Worm (Caenorhabditis elegans) whole organism, L4 larva: ENCODE measurements around the gene csn-1.
"Not testable (repeated sequence)": the region's sequence is repeated elsewhere in the genome, so short reads cannot be mapped to it uniquely, and the experiment has no call there.

Experiments used
- F49E8.2 ChIP-seq: sonication (generic microtip); optimal IDR thresholded peaks from 2 replicates; lab custom pipeline; 2016; ENCODE audit warnings: missing compliant biosample characterization, mild to moderate bottlenecking, missing genetic modification characterization, borderline replicate concordance
- T20F7.1 ChIP-seq: fragments of 200-800 bp; sonication (Bioruptor generic); optimal IDR thresholded peaks from 2 replicates; lab custom pipeline; 2018; ENCODE audit warnings: mild to moderate bottlenecking, missing genetic modification characterization, missing compliant biosample characterization
- Y105C5A.15 ChIP-seq: fragments of 200-800 bp; sonication (Bioruptor generic); IDR thresholded peaks from 2 replicates; pipeline ENCODE4 v1.3.6; 2022; ENCODE audit warnings: missing genetic modification characterization, missing compliant biosample characterization
- ZK546.5 ChIP-seq, 2 experiments: sonication (generic microtip); optimal IDR thresholded peaks; 2 replicates each; lab custom pipeline; 2017; ENCODE audit warnings: missing biosample characterization in 2 of 2, missing genetic modification characterization in 2 of 2
- aha-1 ChIP-seq: fragments of 150-350 bp; peaks from one replicate; lab custom pipeline; 2014; ENCODE audit warnings: missing biosample characterization, missing genetic modification characterization
- ama-1 ChIP-seq: fragments of 150-350 bp; optimal IDR thresholded peaks from 2 replicates; lab custom pipeline; 2014; ENCODE audit warnings: inconsistent platforms, mixed read lengths
- arid-1 ChIP-seq: fragments of 200-800 bp; sonication (Bioruptor generic); conservative IDR thresholded peaks from 2 replicates; pipeline ENCODE4 v1.3.6; 2022; ENCODE audit warnings: missing genetic modification reagents, missing genetic modification characterization, missing compliant biosample characterization
- ceh-20 ChIP-seq: fragments of 200-800 bp; sonication (Bioruptor generic); IDR thresholded peaks from 2 replicates; pipeline ENCODE4 v1.3.6; 2022; ENCODE audit warnings: missing genetic modification reagents, missing genetic modification characterization, missing compliant biosample characterization
- daf-12 ChIP-seq: fragments of 150-350 bp; optimal IDR thresholded peaks from 2 replicates; lab custom pipeline; 2014; ENCODE audit warnings: missing biosample characterization, missing genetic modification reagents, missing genetic modification characterization
- daf-16 ChIP-seq, 3 experiments: sonication (generic microtip); optimal IDR thresholded peaks; 2 replicates each; lab custom pipeline; 2016 to 2017; ENCODE audit warnings: missing genetic modification characterization in 3 of 3, missing genetic modification reagents in 3 of 3, mild to moderate bottlenecking in 2 of 3, missing compliant biosample characterization in 2 of 3, missing biosample characterization in 1 of 3, moderate library complexity in 1 of 3
- daf-8 ChIP-seq: fragments of 200-800 bp; sonication (Bioruptor generic); IDR thresholded peaks from 2 replicates; pipeline ENCODE4 v1.3.6; 2022; ENCODE audit warnings: missing genetic modification characterization, missing compliant biosample characterization
- dmd-9 ChIP-seq: fragments of 200-800 bp; sonication (Bioruptor generic); IDR thresholded peaks from 2 replicates; pipeline ENCODE4 v1.3.6; 2022; ENCODE audit warnings: missing genetic modification reagents, missing genetic modification characterization, missing compliant biosample characterization
- dve-1 ChIP-seq: sonication (generic microtip); optimal IDR thresholded peaks from 2 replicates; lab custom pipeline; 2017; ENCODE audit warnings: antibody characterized with exemption, mild to moderate bottlenecking, missing genetic modification characterization, missing compliant biosample characterization; ENCODE audit not compliant: insufficient read depth
- egl-27 ChIP-seq: sonication (generic microtip); optimal IDR thresholded peaks from 3 replicates; lab custom pipeline; 2017; ENCODE audit warnings: missing biosample characterization, missing genetic modification reagents, missing genetic modification characterization
- gei-8 ChIP-seq: fragments of 200-800 bp; sonication (Bioruptor generic); optimal IDR thresholded peaks from 2 replicates; lab custom pipeline; 2018; ENCODE audit warnings: mild to moderate bottlenecking, missing genetic modification characterization, missing compliant biosample characterization
- hif-1 ChIP-seq, 2 experiments: sonication (generic microtip); optimal IDR thresholded peaks; 2 replicates each; lab custom pipeline; 2016 to 2017; ENCODE audit warnings: missing compliant biosample characterization in 2 of 2, missing genetic modification characterization in 2 of 2, missing genetic modification reagents in 2 of 2, missing genotype in 2 of 2, mild to moderate bottlenecking in 1 of 2
- lin-15B ChIP-seq: fragments of 150-350 bp; sonication (generic microtip); optimal IDR thresholded peaks from 3 replicates; lab custom pipeline; 2014; ENCODE audit warnings: missing biosample characterization, missing genetic modification characterization
- lin-38 ChIP-seq: fragments of 200-800 bp; sonication (Bioruptor generic); IDR thresholded peaks from 2 replicates; pipeline ENCODE4 v1.3.6; 2022; ENCODE audit warnings: missing genetic modification reagents, missing genetic modification characterization, missing compliant biosample characterization
- lin-39 ChIP-seq: fragments of 150-350 bp; optimal IDR thresholded peaks from 2 replicates; lab custom pipeline; 2014; ENCODE audit warnings: missing biosample characterization, missing genetic modification reagents, missing genetic modification characterization
- lir-3 ChIP-seq: sonication (generic microtip); optimal IDR thresholded peaks from 2 replicates; lab custom pipeline; 2016; ENCODE audit warnings: mild to moderate bottlenecking, missing genetic modification characterization, missing compliant biosample characterization
- lsy-2 ChIP-seq, 2 experiments: fragments of 150-350 bp in 1 of 2; sonication (generic microtip) in 1 of 2; optimal IDR thresholded peaks; 2 replicates each; lab custom pipeline; 2014 to 2017; ENCODE audit warnings: missing biosample characterization in 2 of 2, missing genetic modification characterization in 2 of 2
- madf-9 ChIP-seq: fragments of 200-800 bp; sonication (Bioruptor generic); conservative IDR thresholded peaks from 2 replicates; pipeline ENCODE4 v1.3.6; 2022; ENCODE audit warnings: missing genetic modification reagents, missing genetic modification characterization, missing compliant biosample characterization
- mep-1 ChIP-seq: fragments of 150-350 bp; sonication (generic microtip); optimal IDR thresholded peaks from 3 replicates; lab custom pipeline; 2014; ENCODE audit warnings: missing biosample characterization, missing genetic modification characterization
- mes-2 ChIP-seq: sonication (generic microtip); optimal IDR thresholded peaks from 2 replicates; lab custom pipeline; 2016; ENCODE audit warnings: missing genotype, mild to moderate bottlenecking, missing genetic modification characterization, missing compliant biosample characterization; ENCODE audit not compliant: poor library complexity, severe bottlenecking
- mxl-2 ChIP-seq: fragments of 200-800 bp; sonication (Bioruptor generic); conservative IDR thresholded peaks from 2 replicates; pipeline ENCODE4 v1.3.6; 2022; ENCODE audit warnings: missing genetic modification reagents, missing genetic modification characterization, missing compliant biosample characterization
- mxl-3 ChIP-seq: fragments of 200-800 bp; sonication (Bioruptor generic); optimal IDR thresholded peaks from 2 replicates; lab custom pipeline; 2018; ENCODE audit warnings: mild to moderate bottlenecking, missing genetic modification characterization, missing compliant biosample characterization
- nhr-102 ChIP-seq: sonication (generic microtip); optimal IDR thresholded peaks from 2 replicates; lab custom pipeline; 2016; ENCODE audit warnings: mild to moderate bottlenecking, missing genetic modification characterization, moderate library complexity, missing compliant biosample characterization
- nhr-111 ChIP-seq: fragments of 200-800 bp; sonication (Bioruptor generic); optimal IDR thresholded peaks from 2 replicates; lab custom pipeline; 2018; ENCODE audit warnings: mild to moderate bottlenecking, missing genetic modification characterization, missing compliant biosample characterization
- nhr-25 ChIP-seq: sonication (generic microtip); optimal IDR thresholded peaks from 2 replicates; lab custom pipeline; 2017; ENCODE audit warnings: missing genetic modification characterization, mild to moderate bottlenecking, missing compliant biosample characterization, antibody characterized with exemption, moderate library complexity, borderline replicate concordance; ENCODE audit not compliant: insufficient read depth
- nhr-41 ChIP-seq: fragments of 200-800 bp; sonication (Bioruptor generic); IDR thresholded peaks from 2 replicates; pipeline ENCODE4 v1.3.6; 2022; ENCODE audit warnings: missing genetic modification reagents, missing genetic modification characterization, missing compliant biosample characterization
- nhr-6 ChIP-seq: fragments of 150-350 bp; optimal IDR thresholded peaks from 2 replicates; lab custom pipeline; 2014; ENCODE audit warnings: missing biosample characterization, missing genetic modification characterization
- nhr-76 ChIP-seq: fragments of 150-350 bp; optimal IDR thresholded peaks from 2 replicates; lab custom pipeline; 2014; ENCODE audit warnings: missing biosample characterization, missing genetic modification characterization
- rbr-2 ChIP-seq: sonication (generic microtip); optimal IDR thresholded peaks from 2 replicates; lab custom pipeline; 2016; ENCODE audit warnings: missing genotype, missing genetic modification characterization, missing compliant biosample characterization
- saeg-2 ChIP-seq: fragments of 200-800 bp; sonication (Bioruptor generic); IDR thresholded peaks from 2 replicates; pipeline ENCODE4 v1.3.6; 2022; ENCODE audit warnings: missing genetic modification reagents, missing genetic modification characterization, missing compliant biosample characterization
- set-16 ChIP-seq: fragments of 200-800 bp; sonication (Bioruptor generic); IDR thresholded peaks from 2 replicates; pipeline ENCODE4 v1.3.6; 2022; ENCODE audit warnings: missing genetic modification reagents, missing genetic modification characterization, missing compliant biosample characterization
- skn-1 ChIP-seq: fragments of 150-350 bp; optimal IDR thresholded peaks from 2 replicates; lab custom pipeline; 2014; ENCODE audit warnings: missing biosample characterization, missing genetic modification characterization
- snpc-4 ChIP-seq: fragments of 150-350 bp; optimal IDR thresholded peaks from 2 replicates; lab custom pipeline; 2014; ENCODE audit warnings: missing biosample characterization, missing genetic modification characterization
- spr-1 ChIP-seq: sonication (generic microtip); optimal IDR thresholded peaks from 2 replicates; lab custom pipeline; 2016; ENCODE audit warnings: mild to moderate bottlenecking, missing genetic modification characterization, missing compliant biosample characterization
- spr-3 ChIP-seq: fragments of 200-800 bp; sonication (Bioruptor generic); optimal IDR thresholded peaks from 2 replicates; lab custom pipeline; 2018; ENCODE audit warnings: mild to moderate bottlenecking, missing genetic modification characterization, missing compliant biosample characterization
- tag-97 ChIP-seq: fragments of 200-800 bp; sonication (Bioruptor generic); IDR thresholded peaks from 2 replicates; pipeline ENCODE4 v1.3.6; 2022; ENCODE audit warnings: missing genetic modification characterization, missing compliant biosample characterization
- zag-1 ChIP-seq: fragments of 150-350 bp; optimal IDR thresholded peaks from 2 replicates; lab custom pipeline; 2014; ENCODE audit warnings: missing biosample characterization, missing genetic modification characterization
- zfp-3 ChIP-seq: fragments of 200-800 bp; sonication (Bioruptor generic); conservative IDR thresholded peaks from 2 replicates; pipeline ENCODE4 v1.3.6; 2022; ENCODE audit warnings: missing genetic modification reagents, missing genetic modification characterization, missing compliant biosample characterization
- zip-11 ChIP-seq: fragments of 200-800 bp; sonication (Bioruptor generic); IDR thresholded peaks from 2 replicates; pipeline ENCODE4 v1.3.6; 2022; ENCODE audit warnings: missing genetic modification characterization, missing compliant biosample characterization
- ztf-11 ChIP-seq: fragments of 150-350 bp; optimal IDR thresholded peaks from 2 replicates; lab custom pipeline; 2014; ENCODE audit warnings: missing biosample characterization, missing genetic modification characterization

The csn-1 gene

ce11 chrV:17871049-17871448 lies 598 bp upstream of the csn-1 start, which contains the start of gene phf-14 (continued):
- TF ChIP-seq zip-11 = no peak

- TF ChIP-seq mxl-3 (GFP tag; lab: Kevin White, UChicago); nhr-111; lin-39 (tag; lab: Kevin White, UChicago): not testable (repeated sequence)
These were observed 5.1 kb downstream of the csn-1 start, which contains the start of gene Y59A8A.8 for ce11 chrV:17865309-17865708. Y59A8A.8 (plus strand) TSS chrV:17865609.

- TF ChIP-seq rbr-2 (tag; lab: Kevin White, UChicago) (no peak), ZK546.5 (tag; optimal IDR thresholded peaks at IDR 0.05; lab: Kevin White, UChicago) (no peak), nhr-25 (tag; lab: Kevin White, UChicago) (no peak), F49E8.2 (tag; lab: Kevin White, UChicago) (peak; percentile 31)
These were observed 10.9 kb downstream of the csn-1 start for ce11 chrV:17859519-17859918.

- TF ChIP-seq daf-16 (GFP tag; optimal IDR thresholded peaks at IDR 0.05; lab: Kevin White, UChicago) (no peak), daf-16 (tag; optimal IDR thresholded peaks at IDR 0.05; lab: Kevin White, UChicago) (no peak), daf-12 (tag; lab: Kevin White, UChicago) (no peak), set-16 (GFP tag; lab: Robert Waterston, UW) (no peak), spr-1 (tag; lab: Kevin White, UChicago) (no peak), Y105C5A.15 (no peak), ama-1 (no peak), dmd-9 (GFP tag; lab: Robert Waterston, UW) (no peak), lir-3 (tag; lab: Kevin White, UChicago) (no peak), aha-1 (no peak), dve-1 (no peak), lsy-2 (tag; optimal IDR thresholded peaks at IDR 0.05; lab: Kevin White, UChicago) (no peak), nhr-102 (tag; lab: Kevin White, UChicago) (no peak), mes-2 (no peak), tag-97 (GFP tag; lab: Robert Waterston, UW) (no peak), saeg-2 (GFP tag; lab: Robert Waterston, UW) (no peak)
These were observed 11.4 kb downstream of the csn-1 start for ce11 chrV:17859065-17859464.

- no peak for TF ChIP-seq lin-15B (tag; lab: Kevin White, UChicago)
- TF ChIP-seq daf-8 (GFP tag; lab: Robert Waterston, UW) = no peak
- no peak for TF ChIP-seq mxl-2
- peak; percentile 65 for TF ChIP-seq ceh-20
- TF ChIP-seq nhr-6 (tag; lab: Kevin White, UChicago) = peak; percentile 22
- TF ChIP-seq hif-1 (tag; optimal IDR thresholded peaks at IDR 0.05; lab: Kevin White, UChicago) = peak; percentile 49 to 93
- TF ChIP-seq nhr-41 = no peak
- peak; percentile 82 for TF ChIP-seq lin-38
- no peak for TF ChIP-seq skn-1 (tag; lab: Kevin White, UChicago)
- peak; percentile 89 for TF ChIP-seq mep-1
- TF ChIP-seq zfp-3 (GFP tag; lab: Robert Waterston, UW) = no peak
- peak; percentile 20 for TF ChIP-seq snpc-4 (tag; lab: Kevin White, UChicago)
- peak; percentile 9 to 47 for TF ChIP-seq daf-16 (GFP tag; optimal IDR thresholded peaks at IDR 0.05; lab: Kevin White, UChicago)
- TF ChIP-seq daf-16 (tag; optimal IDR thresholded peaks at IDR 0.05; lab: Kevin White, UChicago) = peak; percentile 66
- TF ChIP-seq zip-11 = no peak
- TF ChIP-seq gei-8 (GFP tag; lab: Kevin White, UChicago) = no peak
- peak; percentile 75 for TF ChIP-seq mes-2
- peak; percentile 50 for TF ChIP-seq arid-1 (GFP tag; lab: Robert Waterston, UW)
- no peak for TF ChIP-seq nhr-76 (tag; lab: Kevin White, UChicago)
- no peak for TF ChIP-seq madf-9 (GFP tag; lab: Robert Waterston, UW)
- no peak for TF ChIP-seq ztf-11
- no peak for TF ChIP-seq egl-27 (tag; lab: Kevin White, UChicago)
- TF ChIP-seq zag-1 (tag; lab: Kevin White, UChicago) = peak; percentile 10
- TF ChIP-seq Y105C5A.15 = no peak
- TF ChIP-seq spr-3 (GFP tag; lab: Kevin White, UChicago) = no peak
- no peak for TF ChIP-seq T20F7.1
These were observed 12.6 kb downstream of the csn-1 start for ce11 chrV:17857901-17858300.
